Worm (Caenorhabditis elegans) whole organism, L2 larva: ENCODE data around the gene alh-5.

Source experiments
- F13H6.1 ChIP-seq: sonication (generic microtip); optimal IDR thresholded peaks from 2 replicates; lab custom pipeline; 2016; ENCODE audit warnings: missing genetic modification characterization, missing compliant biosample characterization
- ama-1 ChIP-seq: fragments of 150-350 bp; optimal IDR thresholded peaks from 2 replicates; lab custom pipeline; 2018; ENCODE audit warnings: inconsistent platforms
- egl-27 ChIP-seq: sonication (generic microtip); optimal IDR thresholded peaks from 3 replicates; lab custom pipeline; 2017; ENCODE audit warnings: missing biosample characterization, missing genetic modification reagents, missing genetic modification characterization
- elt-1 ChIP-seq: fragments of 150-350 bp; optimal IDR thresholded peaks from 2 replicates; lab custom pipeline; 2014; ENCODE audit warnings: missing biosample characterization, missing genetic modification characterization
- elt-3 ChIP-seq: sonication (generic microtip); optimal IDR thresholded peaks from 2 replicates; lab custom pipeline; 2017; ENCODE audit warnings: missing biosample characterization, missing genetic modification characterization
- lin-13 ChIP-seq: fragments of 150-350 bp; optimal IDR thresholded peaks from 2 replicates; lab custom pipeline; 2014; ENCODE audit warnings: missing biosample characterization, missing genetic modification reagents, missing genetic modification characterization
- nhr-12 ChIP-seq: fragments of 150-350 bp; optimal IDR thresholded peaks from 2 replicates; lab custom pipeline; 2014; ENCODE audit warnings: missing biosample characterization, missing genetic modification characterization
- nhr-23 ChIP-seq: fragments of 150-350 bp; optimal IDR thresholded peaks from 2 replicates; lab custom pipeline; 2014; ENCODE audit warnings: missing biosample characterization, missing genetic modification reagents, missing genetic modification characterization
- snpc-4 ChIP-seq: fragments of 150-350 bp; optimal IDR thresholded peaks from 2 replicates; lab custom pipeline; 2014; ENCODE audit warnings: missing biosample characterization, missing genetic modification characterization
- unc-62 ChIP-seq: fragments of 150-350 bp; optimal IDR thresholded peaks from 2 replicates; lab custom pipeline; 2014; ENCODE audit warnings: missing biosample characterization, missing genetic modification reagents, missing genetic modification characterization
- zag-1 ChIP-seq: fragments of 150-350 bp; optimal IDR thresholded peaks from 2 replicates; lab custom pipeline; 2014; ENCODE audit warnings: missing biosample characterization, missing genetic modification characterization
- ztf-1 ChIP-seq: fragments of 200-800 bp; sonication (Bioruptor generic); conservative IDR thresholded peaks from 2 replicates; pipeline ENCODE4 v1.3.6; 2022; ENCODE audit warnings: missing genetic modification characterization, missing compliant biosample characterization
- ztf-11 ChIP-seq: sonication (generic microtip); optimal IDR thresholded peaks from 2 replicates; lab custom pipeline; 2017; ENCODE audit warnings: missing biosample characterization, missing genetic modification characterization

DNA sequence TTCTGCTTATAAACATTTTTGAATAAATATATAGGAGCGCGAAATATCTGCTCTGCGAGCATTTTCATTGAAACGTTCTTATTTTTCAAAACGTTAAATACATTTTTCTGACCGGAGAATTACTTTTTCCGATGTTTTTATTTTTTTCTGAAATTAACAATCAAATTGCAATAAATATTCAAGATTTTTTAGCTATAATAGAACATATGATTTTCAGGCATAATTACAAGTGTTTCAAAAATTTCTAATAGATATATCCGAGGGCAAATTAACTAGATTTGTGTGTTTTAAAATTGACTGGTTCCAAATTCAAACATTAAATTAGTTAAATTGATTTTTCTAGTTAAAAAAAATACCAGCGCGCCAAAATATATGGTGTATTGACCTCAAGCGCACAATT lies 20.4 kb downstream of the alh-5 start, which contains the start of gene T08B1.4:
- TF ChIP-seq elt-3 = no peak
- no peak for TF ChIP-seq elt-1
- TF ChIP-seq F13H6.1 = no peak
- TF ChIP-seq snpc-4 (tag; lab: Kevin White, UChicago) = no peak
- TF ChIP-seq ztf-11 = no peak
- TF ChIP-seq zag-1 (tag; lab: Kevin White, UChicago) = no peak
- no peak for TF ChIP-seq ama-1 (lab: Kevin White, UChicago)
- no peak for TF ChIP-seq unc-62 (GFP tag; lab: Kevin White, UChicago)
- no peak for TF ChIP-seq lin-13 (GFP tag; lab: Kevin White, UChicago)
- TF ChIP-seq ztf-1 (GFP tag; lab: Robert Waterston, UW) = no peak
- TF ChIP-seq nhr-12 (tag; lab: Kevin White, UChicago) = no peak
- no peak for TF ChIP-seq nhr-23 (tag; lab: Kevin White, UChicago)
- TF ChIP-seq egl-27 = no peak
